Fruit fly (Drosophila melanogaster): ENCODE results near the gene CG31523.

Gene CG31523

dm6 chr3R:4428585-4429464 lies 50.2 kb downstream of the CG31523 start, which contains the start of gene srl (continued):
- TF ChIP-seq sob (GFP tag; IDR thresholded peaks at IDR 0.05) (peak; percentile 11; the same call in 1 of the 2 replicates), vnd (GFP tag; IDR thresholded peaks at IDR 0.05; ENCODE audit: partially characterized antibody) (0 out of 3 replicates have a peak, but pooled peaks have one; percentile 19), gro (GFP tag; optimal IDR thresholded peaks at IDR 0.05) (no peak), Hsf (GFP tag; optimal IDR thresholded peaks at IDR 0.05) (no peak), CG1233 (GFP tag; optimal IDR thresholded peaks at IDR 0.05) (no peak), Side (GFP tag; optimal IDR thresholded peaks at IDR 0.05) (no peak), CG18764 (GFP tag; optimal IDR thresholded peaks at IDR 0.05) (no peak), ac (GFP tag; optimal IDR thresholded peaks at IDR 0.05) (no peak), Poxn (GFP tag; IDR thresholded peaks at IDR 0.05) (no peak), CG18476 (GFP tag; optimal IDR thresholded peaks at IDR 0.05) (no peak), emc (GFP tag; optimal IDR thresholded peaks at IDR 0.05) (no peak), Asciz (GFP tag; optimal IDR thresholded peaks at IDR 0.05) (no peak), Sin3A (optimal IDR thresholded peaks at IDR 0.05) (peak; percentile 76), HLH54F (GFP tag; optimal IDR thresholded peaks at IDR 0.05) (no peak), CG4282 (GFP tag; optimal IDR thresholded peaks at IDR 0.05) (no peak), Spps (tag; optimal IDR thresholded peaks at IDR 0.05) (no peak), pum (GFP tag; optimal IDR thresholded peaks at IDR 0.05) (no peak), MESR4 (GFP tag; optimal IDR thresholded peaks at IDR 0.05) (peak; percentile 95), peb (GFP tag; IDR thresholded peaks at IDR 0.05) (no peak), CG7963 (GFP tag; IDR thresholded peaks at IDR 0.05; ENCODE audit: partially characterized antibody) (no peak; the same call in 2 of the 3 replicates), zfh2 (GFP tag; optimal IDR thresholded peaks at IDR 0.05) (no peak), slp2 (GFP tag; optimal IDR thresholded peaks at IDR 0.05) (no peak), inv (GFP tag; IDR thresholded peaks at IDR 0.05; ENCODE audit: partially characterized antibody) (no peak), z (GFP tag; IDR thresholded peaks at IDR 0.05) (no peak), CG18262 (tag; optimal IDR thresholded peaks at IDR 0.05) (no peak), fd102C (GFP tag; optimal IDR thresholded peaks at IDR 0.05) (no peak), CG11696 (GFP tag; IDR thresholded peaks at IDR 0.05) (no peak), CG42726 (GFP tag; IDR thresholded peaks at IDR 0.05; ENCODE audit: partially characterized antibody) (0 out of 2 replicates have a peak, but pooled peaks have one; percentile 10), CG4617 (GFP tag; optimal IDR thresholded peaks at IDR 0.05; ENCODE audit: borderline replicate concordance) (peak; percentile 48), Opbp (GFP tag; IDR thresholded peaks at IDR 0.05; ENCODE audit: partially characterized antibody) (peak; percentile 39; the same call in 2 of the 3 replicates), CG17912 (GFP tag; optimal IDR thresholded peaks at IDR 0.05) (no peak), CG3407 (GFP tag; optimal IDR thresholded peaks at IDR 0.05) (no peak), ttk (GFP tag; IDR thresholded peaks at IDR 0.05) (no peak), chinmo (GFP tag; IDR thresholded peaks at IDR 0.05; ENCODE audit: partially characterized antibody) (0 out of 4 replicates have a peak, but pooled peaks have one; percentile 61), YL-1 (GFP tag; optimal IDR thresholded peaks at IDR 0.05) (peak; percentile 94), Blimp-1 (GFP tag; optimal IDR thresholded peaks at IDR 0.05) (no peak), hb (GFP tag; IDR thresholded peaks at IDR 0.05; ENCODE audit: partially characterized antibody) (no peak), chm (GFP tag; IDR thresholded peaks at IDR 0.05) (no peak), salm (tag; optimal IDR thresholded peaks at IDR 0.05) (no peak), CG1602 (GFP tag; optimal IDR thresholded peaks at IDR 0.05) (no peak), zfh1 (GFP tag; IDR thresholded peaks at IDR 0.05) (peak; percentile 35; the same call in 1 of the 3 replicates)
